Fruit fly (Drosophila melanogaster) whole organism, embryonic: ENCODE data around the gene CG43138.

Experiments
- danr ChIP-seq: fragments of 200-800 bp; sonication (Bioruptor generic); IDR thresholded peaks from 2 replicates; pipeline ENCODE4 v1.3.6; 2022; ENCODE audit warnings: missing biosample characterization, missing genetic modification characterization
- her ChIP-seq: fragments of 200-800 bp; sonication (Bioruptor generic); optimal IDR thresholded peaks from 2 replicates; lab custom pipeline; 2016; ENCODE audit warnings: missing biosample characterization, missing genetic modification characterization

DNA sequence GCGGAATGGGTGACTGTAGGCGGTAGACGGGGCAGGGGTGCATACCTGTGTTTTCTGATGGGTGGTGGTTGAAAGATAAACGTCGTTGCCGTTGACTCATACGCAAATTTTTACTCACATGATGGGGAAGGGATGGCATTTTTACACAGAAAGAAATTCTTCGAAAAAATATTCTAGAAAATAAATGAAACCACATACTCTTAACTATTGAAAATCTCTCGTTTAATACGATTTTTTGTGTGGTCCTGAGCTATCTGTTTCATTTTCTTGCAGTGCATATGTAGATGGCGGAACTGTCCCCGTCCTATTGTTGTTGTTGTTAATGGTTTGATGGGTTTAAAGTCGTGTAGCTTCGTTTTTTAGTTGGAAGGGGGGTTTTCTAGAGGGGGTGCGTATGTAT is 8.3 kb upstream of the CG43138 start:
- TF ChIP-seq danr (no peak), her (GFP tag; lab: Kevin White, UChicago) (no peak)
